Worm (Caenorhabditis elegans): ENCODE data around the gene Y67D8A.2.

ce11 chrIV:3258528-3258927 lies 36.3 kb downstream of the Y67D8A.2 start, which contains the start of gene T26C12.1:
- TF ChIP-seq pbrm-1 (GFP tag; IDR thresholded peaks at IDR 0.05) = no peak
- TF ChIP-seq snpc-4 (GFP tag; optimal IDR thresholded peaks at IDR 0.05) = no peak
- no peak for TF ChIP-seq snpc-4 (tag; optimal IDR thresholded peaks at IDR 0.05)
- TF ChIP-seq K12H6.12 (tag; optimal IDR thresholded peaks at IDR 0.05) = no peak
- TF ChIP-seq mes-4 (tag; optimal IDR thresholded peaks at IDR 0.05) = no peak
- TF ChIP-seq pha-4 (tag; optimal IDR thresholded peaks at IDR 0.05) = no peak
- no peak for TF ChIP-seq let-526 (GFP tag; IDR thresholded peaks at IDR 0.05)
- TF ChIP-seq zim-3 (tag; optimal IDR thresholded peaks at IDR 0.05) = no peak
- TF ChIP-seq B0019.2 (GFP tag; conservative IDR thresholded peaks at IDR 0.05) = no peak
- no peak for TF ChIP-seq unc-62 (GFP tag; optimal IDR thresholded peaks at IDR 0.05)
- no peak for TF ChIP-seq dpl-1 (GFP tag; optimal IDR thresholded peaks at IDR 0.05)
- TF ChIP-seq rcor-1 (GFP tag; IDR thresholded peaks at IDR 0.05) = no peak

Data from whole organism, young adult.